Worm (Caenorhabditis elegans) whole organism, L3 larva: ENCODE measurements around the gene acbp-4.
A peak's percentile ranks its signal among the peaks of the same experiment; 100 is the strongest.

Experiments used
- ama-1 ChIP-seq: fragments of 150-350 bp; optimal IDR thresholded peaks from 2 replicates; lab custom pipeline; 2018
- ceh-16 ChIP-seq: sonication (generic microtip); optimal IDR thresholded peaks from 2 replicates; lab custom pipeline; 2017; ENCODE audit warnings: missing biosample characterization, missing genetic modification characterization
- ceh-82 ChIP-seq: fragments of 150-350 bp; optimal IDR thresholded peaks from 2 replicates; lab custom pipeline; 2014; ENCODE audit warnings: missing biosample characterization, missing genetic modification characterization
- daf-12 ChIP-seq: fragments of 150-350 bp; optimal IDR thresholded peaks from 2 replicates; lab custom pipeline; 2014; ENCODE audit warnings: missing biosample characterization, missing genetic modification reagents, missing genetic modification characterization
- elt-3 ChIP-seq, 3 experiments: fragments of 150-350 bp in 1 of 3; sonication (generic microtip) in 2 of 3; optimal IDR thresholded peaks; 2 replicates in 2 of 3; 4 replicates in 1 of 3; lab custom pipeline; 2014 to 2017; ENCODE audit warnings: missing biosample characterization in 3 of 3, missing genetic modification characterization in 3 of 3
- fkh-10 ChIP-seq: sonication (generic microtip); optimal IDR thresholded peaks from 2 replicates; lab custom pipeline; 2017; ENCODE audit warnings: missing biosample characterization, missing genetic modification reagents, missing genetic modification characterization
- fos-1 ChIP-seq: fragments of 150-350 bp; optimal IDR thresholded peaks from 2 replicates; lab custom pipeline; 2014; ENCODE audit warnings: missing biosample characterization, missing genetic modification characterization
- nhr-12 ChIP-seq: fragments of 150-350 bp; optimal IDR thresholded peaks from 2 replicates; lab custom pipeline; 2014; ENCODE audit warnings: missing biosample characterization, missing genetic modification characterization
- nhr-77 ChIP-seq: fragments of 150-350 bp; optimal IDR thresholded peaks from 2 replicates; lab custom pipeline; 2014; ENCODE audit warnings: missing biosample characterization, missing genetic modification characterization
- pha-4 ChIP-seq: fragments of 150-350 bp; optimal IDR thresholded peaks from 2 replicates; lab custom pipeline; 2014; ENCODE audit warnings: missing biosample characterization, missing genetic modification reagents, missing genetic modification characterization
- skn-1 ChIP-seq: fragments of 150-350 bp; optimal IDR thresholded peaks from 2 replicates; lab custom pipeline; 2014; ENCODE audit warnings: missing biosample characterization, missing genetic modification characterization
- snpc-4 ChIP-seq: fragments of 150-350 bp; optimal IDR thresholded peaks from 2 replicates; lab custom pipeline; 2014; ENCODE audit warnings: missing biosample characterization, missing genetic modification characterization
- ztf-11 ChIP-seq: fragments of 150-350 bp; optimal IDR thresholded peaks from 2 replicates; lab custom pipeline; 2014; ENCODE audit warnings: missing biosample characterization, missing genetic modification characterization
- ztf-4 ChIP-seq: fragments of 150-350 bp; optimal IDR thresholded peaks from 2 replicates; lab custom pipeline; 2014; ENCODE audit warnings: missing biosample characterization, missing genetic modification characterization

DNA sequence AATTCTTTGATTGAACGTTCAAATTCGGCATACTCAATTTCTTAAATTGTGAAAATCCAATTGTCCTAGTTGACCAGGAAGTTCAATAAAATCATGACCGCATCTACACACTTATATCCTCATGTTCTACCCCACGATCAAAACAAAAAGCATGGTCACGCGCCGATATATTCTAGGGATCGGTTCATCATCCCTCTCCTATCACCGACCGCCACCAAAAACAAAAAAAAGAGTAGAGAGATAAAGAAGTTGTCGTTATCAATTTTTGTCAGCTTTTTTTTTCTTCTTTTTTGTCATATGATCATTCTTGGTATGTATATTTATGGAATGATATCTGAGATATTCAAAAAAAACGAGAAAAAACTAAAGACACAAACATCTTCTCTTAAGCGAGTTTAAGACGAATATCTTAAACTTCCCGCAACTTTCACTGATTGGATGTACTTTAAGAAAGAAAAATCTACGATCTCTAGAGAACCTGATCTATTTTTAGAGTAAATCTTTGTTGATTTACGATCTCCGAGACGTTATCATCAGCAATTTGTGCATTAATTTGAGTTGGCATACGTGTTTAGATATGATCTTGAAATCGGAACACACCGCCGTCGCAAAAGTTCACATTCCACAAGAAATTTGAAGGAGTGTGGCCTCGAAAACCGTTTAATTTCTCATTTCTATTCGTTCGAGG is 3.8 kb downstream of the acbp-4 start:
- TF ChIP-seq pha-4 (tag; lab: Kevin White, UChicago) (no peak), fos-1 (tag; lab: Kevin White, UChicago) (no peak), ceh-16 (tag; lab: Kevin White, UChicago) (no peak), ztf-4 (tag; lab: Kevin White, UChicago) (no peak), ama-1 (lab: Kevin White, UChicago) (no peak), nhr-12 (tag; lab: Kevin White, UChicago) (no peak), snpc-4 (tag; lab: Kevin White, UChicago) (no peak), daf-12 (no peak), fkh-10 (no peak), elt-3 (tag; optimal IDR thresholded peaks at IDR 0.05; lab: Kevin White, UChicago) (peak in 1 of 3 experiments; percentile 55), ztf-11 (no peak), skn-1 (tag; lab: Kevin White, UChicago) (no peak), ceh-82 (tag; lab: Kevin White, UChicago) (no peak), nhr-77 (tag; lab: Kevin White, UChicago) (no peak)
